Fruit fly (Drosophila melanogaster): ENCODE measurements around the gene nsl1.

Gene nsl1

dm6 chr3R:15794258-15794727 lies 711 bp downstream of the nsl1 start (continued):
- TF ChIP-seq grau (tag; optimal IDR thresholded peaks at IDR 0.05) = peak; percentile 16
- TF ChIP-seq Spps (tag; optimal IDR thresholded peaks at IDR 0.05) = no peak
- TF ChIP-seq ATbp (GFP tag; optimal IDR thresholded peaks at IDR 0.05) = peak; percentile 67
- TF ChIP-seq Max (GFP tag; optimal IDR thresholded peaks at IDR 0.05) = peak; percentile 50
- TF ChIP-seq CG12236 (GFP tag; optimal IDR thresholded peaks at IDR 0.05) = peak; percentile 33
- peak; percentile 52; the same call in 1 of the 2 replicates for TF ChIP-seq Xrp1 (GFP tag; IDR thresholded peaks at IDR 0.05)
- peak; percentile 98 for TF ChIP-seq CG8478 (optimal IDR thresholded peaks at IDR 0.05)
- TF ChIP-seq YL-1 (GFP tag; optimal IDR thresholded peaks at IDR 0.05) = peak; percentile 60
- TF ChIP-seq Rfx (GFP tag; IDR thresholded peaks at IDR 0.05) = peak; percentile 68
- TF ChIP-seq CG12391 (tag; optimal IDR thresholded peaks at IDR 0.05) = no peak
- TF ChIP-seq wdn (GFP tag; IDR thresholded peaks at IDR 0.05) = no peak
- TF ChIP-seq Sry-δ (GFP tag; optimal IDR thresholded peaks at IDR 0.05) = peak; percentile 8
- no peak for TF ChIP-seq danr (GFP tag; IDR thresholded peaks at IDR 0.05)
- no peak for TF ChIP-seq CG2199 (GFP tag; IDR thresholded peaks at IDR 0.05)
- peak; percentile 99 for TF ChIP-seq cg (GFP tag; optimal IDR thresholded peaks at IDR 0.05)
- TF ChIP-seq CG15696 (tag; optimal IDR thresholded peaks at IDR 0.05) = peak; percentile 6
- TF ChIP-seq pfk (GFP tag; optimal IDR thresholded peaks at IDR 0.05) = peak; percentile 55
- peak; percentile 71 for TF ChIP-seq CG17912 (GFP tag; optimal IDR thresholded peaks at IDR 0.05)
- TF ChIP-seq fd3F (GFP tag; optimal IDR thresholded peaks at IDR 0.05) = peak; percentile 13
- peak; percentile 25 for TF ChIP-seq MESR4 (GFP tag; optimal IDR thresholded peaks at IDR 0.05)
- TF ChIP-seq Eip74EF (GFP tag; optimal IDR thresholded peaks at IDR 0.05) = peak in 1 of 2 experiments; percentile 92
- no peak for TF ChIP-seq Oli (tag; optimal IDR thresholded peaks at IDR 0.05)
- peak; percentile 2 for TF ChIP-seq CG7928 (GFP tag; optimal IDR thresholded peaks at IDR 0.05)
- peak; percentile 30 for TF ChIP-seq CG18764 (GFP tag; optimal IDR thresholded peaks at IDR 0.05)
- peak; percentile 1 for TF ChIP-seq nau (GFP tag; optimal IDR thresholded peaks at IDR 0.05)
- peak; percentile 53 for TF ChIP-seq BtbVII (GFP tag; optimal IDR thresholded peaks at IDR 0.05)
- no peak for TF ChIP-seq gt (GFP tag; IDR thresholded peaks at IDR 0.05)
- peak; percentile 77 for TF ChIP-seq twi (tag; optimal IDR thresholded peaks at IDR 0.05)
- TF ChIP-seq CG11695 (GFP tag; IDR thresholded peaks at IDR 0.05) = 0 out of 3 replicates have a peak, but pooled peaks have one; percentile 56
- TF ChIP-seq CG14014 (GFP tag; IDR thresholded peaks at IDR 0.05) = peak; percentile 69; the same call in 1 of the 2 replicates
- peak; percentile 10 for TF ChIP-seq Dad (GFP tag; optimal IDR thresholded peaks at IDR 0.05)

- TF ChIP-seq D19B (GFP tag; optimal IDR thresholded peaks at IDR 0.05) = no peak
- no peak for TF ChIP-seq CG2116 (GFP tag; optimal IDR thresholded peaks at IDR 0.05)
- TF ChIP-seq twi (tag; optimal IDR thresholded peaks at IDR 0.05) = peak; percentile 94
- TF ChIP-seq pita (GFP tag; optimal IDR thresholded peaks at IDR 0.05) = no peak
- no peak for TF ChIP-seq CG3838 (GFP tag; optimal IDR thresholded peaks at IDR 0.05)
- no peak for TF ChIP-seq vfl (GFP tag; optimal IDR thresholded peaks at IDR 0.05)
- TF ChIP-seq sc (optimal IDR thresholded peaks at IDR 0.05) = no peak
- no peak for TF ChIP-seq sc (GFP tag; optimal IDR thresholded peaks at IDR 0.05)
- no peak for TF ChIP-seq TFAM (GFP tag; optimal IDR thresholded peaks at IDR 0.05)
Measured at dm6 chr3R:15802006-15802405, 8.4 kb downstream of the nsl1 start, which contains the start of gene CG9593. CG9593 (plus strand) TSS chr3R:15802275.
